In the genomic region with DNA sequence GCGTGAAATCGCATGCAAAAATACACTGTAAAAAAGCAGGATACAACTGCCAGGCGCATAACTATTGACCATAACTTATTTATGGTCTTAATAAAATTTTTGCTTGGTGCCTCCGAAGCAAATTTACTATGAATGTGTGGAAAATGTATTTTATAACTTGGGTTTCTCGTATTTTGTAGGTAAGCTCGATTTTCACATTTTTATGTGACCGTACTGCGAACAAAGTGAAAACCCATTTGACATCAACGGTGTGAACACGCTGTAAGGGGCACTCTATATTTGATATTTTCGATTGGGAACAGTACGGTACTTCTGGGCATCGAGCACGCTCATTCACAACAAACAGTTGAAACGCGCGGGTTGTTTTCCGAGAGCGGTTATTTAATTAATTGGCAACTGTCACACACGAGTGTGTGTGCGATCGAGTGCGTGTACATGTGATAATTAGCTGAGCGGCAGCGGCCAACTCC, we compare ENCODE assay signal across 5 fruit fly cellular contexts.
TF ChIP-seq lines count a peak whose summit lies in the region.

A gene (minus strand): TSS at position 156 of the 470 bp plus-strand sequence.
A gene (plus strand): TSS at position 300 of the 470 bp plus-strand sequence.

TF ChIP-seq in whole organism, adult, 20 proteins besides CTCF, POLR2A, EP300 and RAD21 (continued from another document):
- TF ChIP-seq Clk (GFP tag; optimal IDR thresholded peaks at IDR 0.05; lab: Kevin White, UChicago): peak; percentile 81
- no peak for TF ChIP-seq cnc (optimal IDR thresholded peaks at IDR 0.05; lab: Kevin White, UChicago)
- TF ChIP-seq toe (GFP tag; optimal IDR thresholded peaks at IDR 0.05; lab: Kevin White, UChicago): peak; percentile 96
- peak; percentile 47 for TF ChIP-seq CG33017 (tag; optimal IDR thresholded peaks at IDR 0.05; lab: Kevin White, UChicago)
TF ChIP-seq in whole organism, adult: peak in this region for 18.

TF ChIP-seq in whole organism, embryonic, 481 proteins besides CTCF, POLR2A, EP300 and RAD21 (continued from another document and continues in another):
- peak; percentile 84 for TF ChIP-seq Mrtf (GFP tag; IDR thresholded peaks at IDR 0.05; lab: Robert Waterston, UW)
- peak; percentile 45; the same call in 1 of the 2 replicates for TF ChIP-seq wdn (GFP tag; IDR thresholded peaks at IDR 0.05; lab: Robert Waterston, UW)
- peak; percentile 62; the same call in 1 of the 3 replicates for TF ChIP-seq C15 (GFP tag; IDR thresholded peaks at IDR 0.05; lab: Robert Waterston, UW)
- peak; percentile 57 for TF ChIP-seq pfk (GFP tag; optimal IDR thresholded peaks at IDR 0.05; lab: Kevin White, UChicago)
- peak; percentile 80 for TF ChIP-seq PHDP (tag; optimal IDR thresholded peaks at IDR 0.05; lab: Kevin White, UChicago)
- TF ChIP-seq CG11247 (GFP tag; IDR thresholded peaks at IDR 0.05; lab: Robert Waterston, UW): peak; percentile 79
- TF ChIP-seq pan (optimal IDR thresholded peaks at IDR 0.05; lab: Kevin White, UChicago): no peak
- TF ChIP-seq pan (GFP tag; optimal IDR thresholded peaks at IDR 0.05 in 1 of 2, IDR thresholded peaks at IDR 0.05 in 1 of 2): peak in 1 of 2 experiments; percentile 79
- no peak for TF ChIP-seq Hmx (GFP tag; optimal IDR thresholded peaks at IDR 0.05; lab: Kevin White, UChicago)
- no peak for TF ChIP-seq fd64A (GFP tag; optimal IDR thresholded peaks at IDR 0.05; lab: Kevin White, UChicago)
- TF ChIP-seq zen (tag; optimal IDR thresholded peaks at IDR 0.05; lab: Kevin White, UChicago): peak; percentile 84
- no peak for TF ChIP-seq crol (GFP tag; IDR thresholded peaks at IDR 0.05; lab: Robert Waterston, UW)
- no peak for TF ChIP-seq lov (optimal IDR thresholded peaks at IDR 0.05; lab: Kevin White, UChicago)
- 0 out of 3 replicates have a peak, but pooled peaks have one; percentile 66 for TF ChIP-seq lov (GFP tag; IDR thresholded peaks at IDR 0.05; lab: Robert Waterston, UW)
- peak; percentile 58 for TF ChIP-seq btn (GFP tag; optimal IDR thresholded peaks at IDR 0.05; lab: Kevin White, UChicago)
- TF ChIP-seq Ptx1 (GFP tag; IDR thresholded peaks at IDR 0.05; lab: Robert Waterston, UW): peak; percentile 91
- TF ChIP-seq kah (GFP tag; optimal IDR thresholded peaks at IDR 0.05; lab: Kevin White, UChicago): peak; percentile 44
- TF ChIP-seq CG2120 (GFP tag; optimal IDR thresholded peaks at IDR 0.05; lab: Kevin White, UChicago): peak; percentile 94
- peak; percentile 69 for TF ChIP-seq CG4328 (GFP tag; optimal IDR thresholded peaks at IDR 0.05; lab: Kevin White, UChicago)
- peak; percentile 94 for TF ChIP-seq CG30403 (GFP tag; optimal IDR thresholded peaks at IDR 0.05; lab: Kevin White, UChicago)
- TF ChIP-seq usp (GFP tag; optimal IDR thresholded peaks at IDR 0.05; lab: Kevin White, UChicago): no peak
- peak; percentile 57 to 98 for TF ChIP-seq tll (GFP tag; optimal IDR thresholded peaks at IDR 0.05; lab: Kevin White, UChicago)
- TF ChIP-seq CG4854 (GFP tag; optimal IDR thresholded peaks at IDR 0.05; lab: Kevin White, UChicago): peak; percentile 78
- TF ChIP-seq CG6683 (GFP tag; optimal IDR thresholded peaks at IDR 0.05; lab: Kevin White, UChicago): no peak
- TF ChIP-seq unpg (GFP tag; optimal IDR thresholded peaks at IDR 0.05; lab: Kevin White, UChicago): peak; percentile 82
- TF ChIP-seq CG14050 (GFP tag; IDR thresholded peaks at IDR 0.05; lab: Robert Waterston, UW): peak; percentile 71; the same call in 2 of the 3 replicates
- TF ChIP-seq Mes4 (GFP tag; optimal IDR thresholded peaks at IDR 0.05; lab: Kevin White, UChicago): peak; percentile 90
- peak in 1 of 2 experiments; percentile 24 for TF ChIP-seq Trl (optimal IDR thresholded peaks at IDR 0.05; lab: Kevin White, UChicago)
- peak; percentile 90 for TF ChIP-seq Trl (GFP tag; optimal IDR thresholded peaks at IDR 0.05; lab: Kevin White, UChicago)

TF ChIP-seq in whole organism, prepupa, 60 proteins besides CTCF, POLR2A, EP300 and RAD21 (continued from another document and continues in another):
- peak; percentile 78 for TF ChIP-seq CG6854 (GFP tag; optimal IDR thresholded peaks at IDR 0.05; lab: Kevin White, UChicago)
- peak; percentile 58 for TF ChIP-seq CG8319 (GFP tag; optimal IDR thresholded peaks at IDR 0.05; lab: Kevin White, UChicago)
- TF ChIP-seq Sox102F (GFP tag; optimal IDR thresholded peaks at IDR 0.05; lab: Kevin White, UChicago): peak; percentile 80
- peak; percentile 91 for TF ChIP-seq lz (GFP tag; optimal IDR thresholded peaks at IDR 0.05; lab: Kevin White, UChicago)
- peak; percentile 72 for TF ChIP-seq Ets96B (tag; optimal IDR thresholded peaks at IDR 0.05; lab: Kevin White, UChicago)
- TF ChIP-seq achi (GFP tag; optimal IDR thresholded peaks at IDR 0.05; lab: Kevin White, UChicago): peak; percentile 79
- peak; percentile 79 for TF ChIP-seq CG6792 (GFP tag; optimal IDR thresholded peaks at IDR 0.05; lab: Kevin White, UChicago)
- TF ChIP-seq CG10631 (GFP tag; optimal IDR thresholded peaks at IDR 0.05; lab: Kevin White, UChicago): peak; percentile 84
- peak; percentile 44 for TF ChIP-seq CG9139 (GFP tag; optimal IDR thresholded peaks at IDR 0.05; lab: Kevin White, UChicago)
- peak; percentile 82; the same call in 2 of the 3 replicates for TF ChIP-seq CG6163 (GFP tag; IDR thresholded peaks at IDR 0.05; lab: Robert Waterston, UW)
- peak; percentile 77 for TF ChIP-seq CG4318 (GFP tag; optimal IDR thresholded peaks at IDR 0.05; lab: Kevin White, UChicago)
- TF ChIP-seq Eip93F (GFP tag; optimal IDR thresholded peaks at IDR 0.05; lab: Kevin White, UChicago): no peak
- peak; percentile 88 for TF ChIP-seq Hr4 (GFP tag; optimal IDR thresholded peaks at IDR 0.05; lab: Kevin White, UChicago)
- peak; percentile 85 for TF ChIP-seq topi (GFP tag; optimal IDR thresholded peaks at IDR 0.05; lab: Kevin White, UChicago)
- peak; percentile 22 for TF ChIP-seq spab (GFP tag; optimal IDR thresholded peaks at IDR 0.05; lab: Kevin White, UChicago)
- TF ChIP-seq CG15336 (GFP tag; IDR thresholded peaks at IDR 0.05; lab: Robert Waterston, UW): 0 out of 2 replicates have a peak, but pooled peaks have one; percentile 40
- TF ChIP-seq esn (GFP tag; optimal IDR thresholded peaks at IDR 0.05; lab: Kevin White, UChicago): peak; percentile 89
- TF ChIP-seq net (GFP tag; optimal IDR thresholded peaks at IDR 0.05; lab: Kevin White, UChicago): peak; percentile 44
- TF ChIP-seq Sox14 (GFP tag; optimal IDR thresholded peaks at IDR 0.05; lab: Kevin White, UChicago): peak; percentile 95
- TF ChIP-seq OdsH (GFP tag; optimal IDR thresholded peaks at IDR 0.05; lab: Kevin White, UChicago): peak; percentile 87
- peak; percentile 80 for TF ChIP-seq CG3032 (tag; optimal IDR thresholded peaks at IDR 0.05; lab: Kevin White, UChicago)
- TF ChIP-seq svp (GFP tag; lab: Kevin White, UChicago): peak; percentile 92
- peak; percentile 81 for TF ChIP-seq vri (GFP tag; optimal IDR thresholded peaks at IDR 0.05; lab: Kevin White, UChicago)
- peak; percentile 65 for TF ChIP-seq CG11762 (GFP tag; optimal IDR thresholded peaks at IDR 0.05; lab: Kevin White, UChicago; ENCODE audit: insufficient read depth)
- TF ChIP-seq Ets21C (GFP tag; optimal IDR thresholded peaks at IDR 0.05; lab: Kevin White, UChicago): peak; percentile 90
- TF ChIP-seq CG34406 (GFP tag; optimal IDR thresholded peaks at IDR 0.05; lab: Kevin White, UChicago): peak; percentile 80
- peak; percentile 69 for TF ChIP-seq fkh (GFP tag; optimal IDR thresholded peaks at IDR 0.05; lab: Kevin White, UChicago)
- TF ChIP-seq Eip75B (GFP tag; optimal IDR thresholded peaks at IDR 0.05; lab: Kevin White, UChicago): peak; percentile 88
- TF ChIP-seq Lpt (GFP tag; optimal IDR thresholded peaks at IDR 0.05; lab: Kevin White, UChicago): peak; percentile 55
- peak; percentile 86 for TF ChIP-seq Eip78C (GFP tag; lab: Kevin White, UChicago)
- TF ChIP-seq ss (GFP tag; optimal IDR thresholded peaks at IDR 0.05; lab: Kevin White, UChicago): peak; percentile 53 to 73

TF ChIP-seq in whole organism, pupa, 21 proteins besides CTCF, POLR2A, EP300 and RAD21 (continued from another document):
- TF ChIP-seq CG9948 (tag; optimal IDR thresholded peaks at IDR 0.05; lab: Kevin White, UChicago) (peak; percentile 77), Pif1B (GFP tag; optimal IDR thresholded peaks at IDR 0.05; lab: Kevin White, UChicago) (peak; percentile 43)

TF ChIP-seq in whole organism, wandering third instar larva, 38 proteins besides CTCF, POLR2A, EP300 and RAD21 (continued from another document):
- TF ChIP-seq Rel (GFP tag; optimal IDR thresholded peaks at IDR 0.05; lab: Kevin White, UChicago) (no peak), Rel (tag; optimal IDR thresholded peaks at IDR 0.05; lab: Kevin White, UChicago) (peak; percentile 86), Hnf4 (GFP tag; optimal IDR thresholded peaks at IDR 0.05; lab: Kevin White, UChicago) (peak; percentile 59), br (GFP tag; optimal IDR thresholded peaks at IDR 0.05; lab: Kevin White, UChicago) (peak; percentile 80), Jra (GFP tag; optimal IDR thresholded peaks at IDR 0.05; lab: Kevin White, UChicago) (peak; percentile 68), usp (GFP tag; optimal IDR thresholded peaks at IDR 0.05; lab: Kevin White, UChicago) (no peak), h (GFP tag; optimal IDR thresholded peaks at IDR 0.05; lab: Kevin White, UChicago) (peak; percentile 89), Abd-B (GFP tag; optimal IDR thresholded peaks at IDR 0.05; lab: Kevin White, UChicago) (peak; percentile 65), brk (GFP tag; optimal IDR thresholded peaks at IDR 0.05; lab: Kevin White, UChicago) (no peak), Vsx2 (GFP tag; optimal IDR thresholded peaks at IDR 0.05; lab: Kevin White, UChicago; ENCODE audit: partially characterized antibody) (peak; percentile 99), Dfd (GFP tag; optimal IDR thresholded peaks at IDR 0.05; lab: Kevin White, UChicago) (no peak), lola (GFP tag; optimal IDR thresholded peaks at IDR 0.05; lab: Kevin White, UChicago) (peak; percentile 79), pan (optimal IDR thresholded peaks at IDR 0.05; lab: Kevin White, UChicago) (no peak), GATAd (GFP tag; optimal IDR thresholded peaks at IDR 0.05; lab: Kevin White, UChicago) (no peak), Mio (GFP tag; optimal IDR thresholded peaks at IDR 0.05; lab: Kevin White, UChicago) (peak; percentile 9), sage (GFP tag; optimal IDR thresholded peaks at IDR 0.05; lab: Kevin White, UChicago) (no peak), psq (GFP tag; optimal IDR thresholded peaks at IDR 0.05; lab: Kevin White, UChicago) (peak; percentile 73), Sp1 (GFP tag; optimal IDR thresholded peaks at IDR 0.05; lab: Kevin White, UChicago) (peak; percentile 78), foxo (GFP tag; optimal IDR thresholded peaks at IDR 0.05; lab: Kevin White, UChicago) (peak in 1 of 2 experiments; percentile 90)
